Worm (Caenorhabditis elegans) whole organism, mixed stage, embryonic: Measurements from ENCODE around the gene idpb-2.

ENCODE experiments used
- lin-13 ChIP-seq: fragments of 150-350 bp; optimal IDR thresholded peaks from 2 replicates; lab custom pipeline; 2014; ENCODE audit warnings: missing biosample characterization, missing genetic modification characterization
- mep-1 ChIP-seq: fragments of 150-350 bp; optimal IDR thresholded peaks from 2 replicates; lab custom pipeline; 2017; ENCODE audit warnings: missing biosample characterization, missing genetic modification reagents, missing genetic modification characterization, inconsistent platforms
- mls-2 ChIP-seq: sonication (generic microtip); optimal IDR thresholded peaks from 2 replicates; lab custom pipeline; 2016; ENCODE audit warnings: mild to moderate bottlenecking, missing genetic modification characterization, moderate library complexity, missing compliant biosample characterization
- nhr-237 ChIP-seq: fragments of 150-350 bp; optimal IDR thresholded peaks from 2 replicates; lab custom pipeline; 2014; ENCODE audit warnings: missing biosample characterization, missing genetic modification characterization
- pha-4 ChIP-seq: fragments of 150-350 bp; optimal IDR thresholded peaks from 2 replicates; lab custom pipeline; 2018; ENCODE audit warnings: missing biosample characterization, missing genetic modification reagents, missing genetic modification characterization
- snpc-4 ChIP-seq: fragments of 150-350 bp; optimal IDR thresholded peaks from 2 replicates; lab custom pipeline; 2014; ENCODE audit warnings: missing biosample characterization, missing genetic modification characterization
- unc-62 ChIP-seq: fragments of 150-350 bp; optimal IDR thresholded peaks from 2 replicates; lab custom pipeline; 2014; ENCODE audit warnings: missing biosample characterization, missing genetic modification reagents, missing genetic modification characterization
- zip-8 ChIP-seq: fragments of 150-350 bp; optimal IDR thresholded peaks from 2 replicates; lab custom pipeline; 2014; ENCODE audit warnings: missing biosample characterization, missing genetic modification characterization

- TF ChIP-seq mep-1 (tag; lab: Kevin White, UChicago) (no peak), zip-8 (tag; lab: Kevin White, UChicago) (no peak), unc-62 (GFP tag; lab: Kevin White, UChicago) (no peak), pha-4 (tag; lab: Kevin White, UChicago) (no peak), lin-13 (no peak), snpc-4 (tag; lab: Kevin White, UChicago) (no peak), nhr-237 (tag; lab: Kevin White, UChicago) (no peak), mls-2 (no peak)
Measured at ce11 chrII:5115733-5116132, 46.3 kb upstream of the idpb-2 start, which contains the start of gene srsy-1.
